Fruit fly (Drosophila melanogaster): ENCODE measurements around the gene CG11815.

DNA sequence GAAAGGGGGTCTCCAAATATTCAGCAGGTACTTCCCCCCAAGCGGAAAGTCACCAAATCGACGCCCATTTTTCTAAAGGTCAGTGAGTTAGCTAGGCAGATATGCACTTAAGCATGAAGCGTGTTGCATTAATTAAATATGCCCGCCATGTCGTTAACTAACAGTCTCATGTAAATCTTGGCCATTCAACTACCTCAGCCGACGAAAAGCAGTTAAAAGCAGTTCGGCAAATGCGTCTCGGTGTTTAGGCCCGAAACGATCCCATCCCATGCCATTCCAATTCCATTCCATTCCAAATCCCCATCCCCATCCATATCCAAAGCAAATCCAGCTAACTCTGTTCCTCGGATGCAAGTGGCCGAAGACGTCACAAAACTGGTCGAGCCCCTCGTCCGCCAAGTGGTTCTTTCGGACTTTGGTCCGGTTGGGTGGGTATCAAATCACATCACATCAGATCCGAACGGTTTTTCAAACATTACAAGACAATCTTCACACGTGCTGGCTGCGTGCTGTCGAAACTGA, 31.0 kb downstream of the CG11815 start:
- TF ChIP-seq CG8159 (tag; optimal IDR thresholded peaks at IDR 0.05): no peak
- TF ChIP-seq Pif1A (GFP tag; optimal IDR thresholded peaks at IDR 0.05): no peak
- TF ChIP-seq Snoo (tag; optimal IDR thresholded peaks at IDR 0.05): no peak
- TF ChIP-seq CG34367 (tag; optimal IDR thresholded peaks at IDR 0.05): no peak
- no peak for TF ChIP-seq CG13204 (GFP tag; optimal IDR thresholded peaks at IDR 0.05)
- no peak for TF ChIP-seq gl (tag; optimal IDR thresholded peaks at IDR 0.05)
- no peak for TF ChIP-seq CG17806 (tag; optimal IDR thresholded peaks at IDR 0.05)
- TF ChIP-seq Pif1B (GFP tag; optimal IDR thresholded peaks at IDR 0.05): no peak
- TF ChIP-seq CG9948 (tag; optimal IDR thresholded peaks at IDR 0.05): no peak
- TF ChIP-seq CG14655 (GFP tag; optimal IDR thresholded peaks at IDR 0.05): no peak
- TF ChIP-seq fd96Ca (GFP tag; IDR thresholded peaks at IDR 0.05): no peak
- no peak for TF ChIP-seq CG8301 (tag; optimal IDR thresholded peaks at IDR 0.05)
- TF ChIP-seq D1 (tag; optimal IDR thresholded peaks at IDR 0.05): no peak
